Worm (Caenorhabditis elegans) whole organism, L1 larva: Measurements from ENCODE around the gene Y43H11AL.1.

Source experiments
- aha-1 ChIP-seq: fragments of 150-350 bp; optimal IDR thresholded peaks from 2 replicates; lab custom pipeline; 2014; ENCODE audit warnings: missing biosample characterization, missing genetic modification characterization
- ets-5 ChIP-seq: fragments of 200-800 bp; sonication (Bioruptor generic); IDR thresholded peaks from 2 replicates; pipeline ENCODE4 v1.3.6; 2022; ENCODE audit warnings: missing genetic modification characterization, missing compliant biosample characterization
- fkh-10 ChIP-seq: sonication (generic microtip); optimal IDR thresholded peaks from 2 replicates; lab custom pipeline; 2017; ENCODE audit warnings: missing biosample characterization, missing genetic modification reagents, missing genetic modification characterization
- lsy-2 ChIP-seq, 2 experiments: fragments of 150-350 bp; optimal IDR thresholded peaks; 2 replicates each; lab custom pipeline; 2014; ENCODE audit warnings: missing biosample characterization in 2 of 2, missing genetic modification characterization in 2 of 2
- nhr-11 ChIP-seq: fragments of 150-350 bp; optimal IDR thresholded peaks from 2 replicates; lab custom pipeline; 2014; ENCODE audit warnings: missing biosample characterization, missing genetic modification characterization
- nhr-12 ChIP-seq: sonication (generic microtip); optimal IDR thresholded peaks from 2 replicates; lab custom pipeline; 2017; ENCODE audit warnings: missing biosample characterization, missing genetic modification characterization
- nhr-237 ChIP-seq: fragments of 150-350 bp; optimal IDR thresholded peaks from 2 replicates; lab custom pipeline; 2014; ENCODE audit warnings: missing biosample characterization, missing genetic modification characterization
- nhr-76 ChIP-seq: sonication (generic microtip); optimal IDR thresholded peaks from 2 replicates; lab custom pipeline; 2017; ENCODE audit warnings: missing biosample characterization, missing genetic modification characterization
- pqm-1 ChIP-seq: sonication (generic microtip); optimal IDR thresholded peaks from 3 replicates; lab custom pipeline; 2017; ENCODE audit warnings: missing biosample characterization, missing genetic modification characterization
- snu-23 ChIP-seq: sonication (generic microtip); optimal IDR thresholded peaks from 2 replicates; lab custom pipeline; 2016; ENCODE audit warnings: missing genetic modification characterization, missing compliant biosample characterization
- unc-62 ChIP-seq: fragments of 150-350 bp; optimal IDR thresholded peaks from 2 replicates; lab custom pipeline; 2014; ENCODE audit warnings: missing biosample characterization, missing genetic modification reagents, missing genetic modification characterization
- unc-98 ChIP-seq: fragments of 200-800 bp; sonication (Bioruptor generic); IDR thresholded peaks from 2 replicates; pipeline ENCODE4 v1.3.6; 2022; ENCODE audit warnings: missing genetic modification characterization, missing compliant biosample characterization
- xbp-1 ChIP-seq: sonication (generic microtip); optimal IDR thresholded peaks from 2 replicates; lab custom pipeline; 2016; ENCODE audit warnings: missing genetic modification characterization, missing compliant biosample characterization
- ztf-11 ChIP-seq, 2 experiments: sonication (generic microtip); optimal IDR thresholded peaks; 2 replicates each; lab custom pipeline; 2016 to 2017; ENCODE audit warnings: missing genetic modification characterization in 2 of 2, missing biosample characterization in 1 of 2, missing compliant biosample characterization in 1 of 2

ce11 chrII:240043-240442 is 7.5 kb upstream of the Y43H11AL.1 start:
- TF ChIP-seq pqm-1 (peak; percentile 99), unc-62 (GFP tag; lab: Kevin White, UChicago) (no peak), xbp-1 (tag; lab: Kevin White, UChicago) (no peak), snu-23 (GFP tag; lab: Kevin White, UChicago) (no peak), nhr-237 (tag; lab: Kevin White, UChicago) (no peak), fkh-10 (no peak), lsy-2 (tag; optimal IDR thresholded peaks at IDR 0.05; lab: Kevin White, UChicago) (no peak), ets-5 (GFP tag; lab: Robert Waterston, UW) (no peak), unc-98 (GFP tag; lab: Robert Waterston, UW) (no peak), aha-1 (tag; lab: Kevin White, UChicago) (no peak), nhr-76 (tag; lab: Kevin White, UChicago) (no peak), nhr-11 (tag; lab: Kevin White, UChicago) (no peak), nhr-12 (tag; lab: Kevin White, UChicago) (no peak), ztf-11 (tag; optimal IDR thresholded peaks at IDR 0.05; lab: Kevin White, UChicago) (no peak)
